Worm (Caenorhabditis elegans) whole organism, mixed stage, embryonic: Measurements from ENCODE around the gene gpd-1.

Experiments used
- blmp-1 ChIP-seq: fragments of 150-350 bp; optimal IDR thresholded peaks from 2 replicates; lab custom pipeline; 2014; ENCODE audit warnings: missing biosample characterization, missing genetic modification characterization
- ceh-39 ChIP-seq: fragments of 150-350 bp; optimal IDR thresholded peaks from 2 replicates; lab custom pipeline; 2014; ENCODE audit warnings: missing biosample characterization, missing genetic modification characterization
- ceh-43 ChIP-seq: fragments of 200-800 bp; sonication (Bioruptor generic); optimal IDR thresholded peaks from 2 replicates; lab custom pipeline; 2018; ENCODE audit warnings: mild to moderate bottlenecking, missing genetic modification characterization, moderate library complexity, missing compliant biosample characterization
- ceh-83 ChIP-seq: fragments of 200-800 bp; sonication (Bioruptor generic); optimal IDR thresholded peaks from 2 replicates; lab custom pipeline; 2018; ENCODE audit warnings: mild to moderate bottlenecking, missing genetic modification characterization, missing compliant biosample characterization
- ces-1 ChIP-seq: fragments of 150-350 bp; optimal IDR thresholded peaks from 2 replicates; lab custom pipeline; 2014; ENCODE audit warnings: missing biosample characterization, missing genetic modification reagents, missing genetic modification characterization
- cnd-1 ChIP-seq: fragments of 200-800 bp; sonication (Bioruptor generic); optimal IDR thresholded peaks from 2 replicates; lab custom pipeline; 2018; ENCODE audit warnings: mild to moderate bottlenecking, missing genetic modification characterization, missing compliant biosample characterization
- drap-1 ChIP-seq: fragments of 200-800 bp; sonication (Bioruptor generic); optimal IDR thresholded peaks from 3 replicates; lab custom pipeline; 2018; ENCODE audit warnings: mild to moderate bottlenecking, missing genetic modification characterization, missing compliant biosample characterization
- elt-1 ChIP-seq: sonication (generic microtip); optimal IDR thresholded peaks from 2 replicates; lab custom pipeline; 2017; ENCODE audit warnings: missing genetic modification characterization, mild to moderate bottlenecking, missing compliant biosample characterization, antibody characterized with exemption, moderate library complexity, borderline replicate concordance; ENCODE audit not compliant: insufficient read depth
- elt-3 ChIP-seq: fragments of 150-350 bp; optimal IDR thresholded peaks from 2 replicates; lab custom pipeline; 2014; ENCODE audit warnings: missing biosample characterization, missing genetic modification characterization
- ham-2 ChIP-seq: fragments of 200-800 bp; sonication (Bioruptor generic); optimal IDR thresholded peaks from 2 replicates; lab custom pipeline; 2018; ENCODE audit warnings: mild to moderate bottlenecking, missing genetic modification characterization, missing compliant biosample characterization
- hlh-1 ChIP-seq: fragments of 150-350 bp; optimal IDR thresholded peaks from 2 replicates; lab custom pipeline; 2014; ENCODE audit warnings: missing biosample characterization, missing genetic modification reagents, missing genetic modification characterization
- lin-13 ChIP-seq: fragments of 150-350 bp; optimal IDR thresholded peaks from 2 replicates; lab custom pipeline; 2014; ENCODE audit warnings: missing biosample characterization, missing genetic modification characterization
- lin-32 ChIP-seq: fragments of 200-800 bp; sonication (Bioruptor generic); optimal IDR thresholded peaks from 2 replicates; lab custom pipeline; 2018; ENCODE audit warnings: mild to moderate bottlenecking, missing genetic modification characterization, missing compliant biosample characterization
- lsy-2 ChIP-seq: fragments of 150-350 bp; optimal IDR thresholded peaks from 2 replicates; lab custom pipeline; 2014; ENCODE audit warnings: missing biosample characterization, missing genetic modification characterization
- mab-5 ChIP-seq: fragments of 150-350 bp; optimal IDR thresholded peaks from 2 replicates; lab custom pipeline; 2014; ENCODE audit warnings: missing biosample characterization, missing genetic modification characterization
- mep-1 ChIP-seq: fragments of 150-350 bp; optimal IDR thresholded peaks from 2 replicates; lab custom pipeline; 2017; ENCODE audit warnings: missing biosample characterization, missing genetic modification reagents, missing genetic modification characterization, inconsistent platforms
- mls-2 ChIP-seq: sonication (generic microtip); optimal IDR thresholded peaks from 2 replicates; lab custom pipeline; 2016; ENCODE audit warnings: mild to moderate bottlenecking, missing genetic modification characterization, moderate library complexity, missing compliant biosample characterization
- nhr-12 ChIP-seq: fragments of 150-350 bp; optimal IDR thresholded peaks from 2 replicates; lab custom pipeline; 2014; ENCODE audit warnings: missing biosample characterization, missing genetic modification characterization
- nhr-2 ChIP-seq: fragments of 150-350 bp; optimal IDR thresholded peaks from 2 replicates; lab custom pipeline; 2014; ENCODE audit warnings: missing biosample characterization, missing genetic modification characterization
- nhr-237 ChIP-seq: fragments of 150-350 bp; optimal IDR thresholded peaks from 2 replicates; lab custom pipeline; 2014; ENCODE audit warnings: missing biosample characterization, missing genetic modification characterization
- nhr-76 ChIP-seq: sonication (generic microtip); optimal IDR thresholded peaks from 2 replicates; lab custom pipeline; 2017; ENCODE audit warnings: missing biosample characterization, missing genetic modification characterization
- pha-4 ChIP-seq: fragments of 150-350 bp; optimal IDR thresholded peaks from 2 replicates; lab custom pipeline; 2018; ENCODE audit warnings: missing biosample characterization, missing genetic modification reagents, missing genetic modification characterization
- sem-2 ChIP-seq: fragments of 200-800 bp; sonication (Bioruptor generic); optimal IDR thresholded peaks from 2 replicates; lab custom pipeline; 2018; ENCODE audit warnings: mild to moderate bottlenecking, missing genetic modification characterization, missing compliant biosample characterization
- snpc-4 ChIP-seq: fragments of 150-350 bp; optimal IDR thresholded peaks from 2 replicates; lab custom pipeline; 2014; ENCODE audit warnings: missing biosample characterization, missing genetic modification characterization
- sptf-1 ChIP-seq: sonication (generic microtip); optimal IDR thresholded peaks from 2 replicates; lab custom pipeline; 2017; ENCODE audit warnings: mild to moderate bottlenecking, missing genetic modification characterization, moderate library complexity, missing compliant biosample characterization
- tbx-8 ChIP-seq: fragments of 200-800 bp; sonication (Bioruptor generic); optimal IDR thresholded peaks from 2 replicates; lab custom pipeline; 2018; ENCODE audit warnings: mild to moderate bottlenecking, missing genetic modification characterization, moderate library complexity, missing compliant biosample characterization
- unc-120 ChIP-seq: sonication (generic microtip); optimal IDR thresholded peaks from 2 replicates; lab custom pipeline; 2017; ENCODE audit warnings: missing genetic modification characterization, missing compliant biosample characterization; ENCODE audit not compliant: poor library complexity, severe bottlenecking
- unc-39 ChIP-seq: fragments of 150-350 bp; optimal IDR thresholded peaks from 2 replicates; lab custom pipeline; 2014; ENCODE audit warnings: missing biosample characterization, missing genetic modification characterization
- zip-8 ChIP-seq: fragments of 150-350 bp; optimal IDR thresholded peaks from 2 replicates; lab custom pipeline; 2014; ENCODE audit warnings: missing biosample characterization, missing genetic modification characterization
- ztf-11 ChIP-seq: fragments of 150-350 bp; optimal IDR thresholded peaks from 2 replicates; lab custom pipeline; 2014; ENCODE audit warnings: missing biosample characterization, missing genetic modification characterization

Gene gpd-1

ce11 chrII:10373536-10374169 lies 20.3 kb upstream of the gpd-1 start (continued):
- TF ChIP-seq ceh-39 (tag; lab: Kevin White, UChicago) = no peak
- no peak for TF ChIP-seq sem-2 (GFP tag; lab: Kevin White, UChicago)
- no peak for TF ChIP-seq elt-3 (tag; lab: Kevin White, UChicago)
- TF ChIP-seq drap-1 (GFP tag; lab: Kevin White, UChicago) = no peak
- TF ChIP-seq ztf-11 (tag; lab: Kevin White, UChicago) = peak; percentile 31
- no peak for TF ChIP-seq snpc-4 (tag; lab: Kevin White, UChicago)
- peak; percentile 67 for TF ChIP-seq ham-2 (GFP tag; lab: Kevin White, UChicago)
- no peak for TF ChIP-seq ceh-83 (GFP tag; lab: Kevin White, UChicago)

DNA sequence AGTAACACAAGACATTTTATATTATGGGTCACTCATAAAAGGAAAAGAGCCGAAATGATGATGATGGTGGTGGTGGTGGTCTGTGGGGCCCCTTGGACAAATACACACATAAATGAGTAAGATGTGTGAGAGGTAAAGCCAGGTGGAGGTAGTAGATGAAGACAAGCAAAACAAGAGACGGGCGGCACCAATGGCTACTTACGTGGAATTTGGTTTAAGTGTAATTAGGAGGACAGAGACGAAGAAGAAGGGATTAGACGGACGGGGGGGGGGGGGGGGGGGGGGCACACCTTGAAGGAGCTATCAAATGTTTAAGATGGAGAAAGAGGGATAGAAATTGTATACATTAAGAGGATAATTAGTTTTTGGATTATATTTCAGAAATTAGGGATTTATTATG lies 19.2 kb upstream of the gpd-1 start:
- TF ChIP-seq lin-13 (tag; lab: Kevin White, UChicago) = no peak
- no peak for TF ChIP-seq lin-32 (GFP tag; lab: Kevin White, UChicago)
- no peak for TF ChIP-seq nhr-76 (tag; lab: Kevin White, UChicago)
- no peak for TF ChIP-seq lsy-2
- TF ChIP-seq drap-1 (GFP tag; lab: Kevin White, UChicago) = no peak
- TF ChIP-seq nhr-12 = no peak
- no peak for TF ChIP-seq ceh-83 (GFP tag; lab: Kevin White, UChicago)
- peak; percentile 43 for TF ChIP-seq ceh-43 (GFP tag; lab: Kevin White, UChicago)
- TF ChIP-seq snpc-4 (tag; lab: Kevin White, UChicago) = no peak
- no peak for TF ChIP-seq elt-1
- TF ChIP-seq tbx-8 = no peak
- no peak for TF ChIP-seq cnd-1 (tag; lab: Kevin White, UChicago)
- peak; percentile 64 for TF ChIP-seq sptf-1 (tag; lab: Kevin White, UChicago)
- TF ChIP-seq blmp-1 (tag; lab: Kevin White, UChicago) = no peak
- TF ChIP-seq mls-2 (tag; lab: Kevin White, UChicago) = peak; percentile 55
- TF ChIP-seq sem-2 (GFP tag; lab: Kevin White, UChicago) = no peak

DNA sequence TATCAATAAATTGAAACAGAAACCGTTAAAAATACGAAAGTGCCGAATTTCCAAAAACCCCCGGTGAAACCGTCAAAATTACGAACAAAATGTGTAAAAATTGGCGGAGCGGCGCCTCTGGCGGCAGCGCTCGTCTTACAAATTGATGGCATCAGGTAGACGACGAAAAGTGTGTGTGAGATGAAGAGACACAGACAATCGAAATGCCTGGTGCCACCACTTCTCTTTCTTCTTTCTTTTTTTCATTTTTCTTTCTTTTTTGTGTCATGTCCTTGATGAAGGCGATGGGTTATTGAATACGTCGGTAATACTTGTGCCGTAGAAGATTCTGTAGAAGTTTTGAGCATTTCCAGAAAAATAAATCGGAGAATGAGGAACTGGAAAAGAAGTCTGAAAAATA lies 16.0 kb upstream of the gpd-1 start:
- TF ChIP-seq nhr-12 (no peak), unc-39 (tag; lab: Kevin White, UChicago) (no peak), mls-2 (tag; lab: Kevin White, UChicago) (no peak), tbx-8 (no peak), ztf-11 (tag; lab: Kevin White, UChicago) (no peak), zip-8 (no peak), nhr-2 (no peak), sem-2 (GFP tag; lab: Kevin White, UChicago) (no peak), hlh-1 (tag; lab: Kevin White, UChicago) (no peak), lin-13 (tag; lab: Kevin White, UChicago) (no peak), mab-5 (tag; lab: Kevin White, UChicago) (no peak)

DNA sequence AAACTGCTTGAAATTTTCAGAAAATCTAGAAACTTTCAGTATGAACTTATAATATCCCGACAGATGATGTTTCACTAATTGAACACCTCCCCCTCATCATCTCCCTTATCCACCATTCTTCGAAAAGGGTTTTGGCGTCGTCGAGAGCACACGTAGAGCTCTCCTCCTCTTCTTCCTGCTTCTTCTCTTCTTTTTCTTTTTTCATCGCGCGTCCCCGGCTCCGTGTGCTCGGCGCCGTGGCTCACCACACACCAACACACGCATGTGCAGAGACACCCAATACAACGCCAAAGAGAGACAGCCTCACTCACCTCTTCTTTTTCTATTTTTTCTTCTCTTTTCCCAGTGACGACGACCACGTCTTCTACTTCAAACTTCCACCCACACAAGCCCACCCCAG lies 14.4 kb upstream of the gpd-1 start:
- TF ChIP-seq hlh-1 (tag; lab: Kevin White, UChicago) (no peak), ham-2 (GFP tag; lab: Kevin White, UChicago) (no peak), elt-1 (no peak), tbx-8 (no peak), pha-4 (tag; lab: Kevin White, UChicago) (no peak), unc-120 (tag; lab: Kevin White, UChicago) (no peak), elt-3 (tag; lab: Kevin White, UChicago) (no peak), nhr-2 (no peak), lin-13 (tag; lab: Kevin White, UChicago) (no peak), drap-1 (GFP tag; lab: Kevin White, UChicago) (no peak), ztf-11 (tag; lab: Kevin White, UChicago) (no peak), ceh-83 (GFP tag; lab: Kevin White, UChicago) (no peak), ces-1 (GFP tag; lab: Kevin White, UChicago) (no peak)

DNA sequence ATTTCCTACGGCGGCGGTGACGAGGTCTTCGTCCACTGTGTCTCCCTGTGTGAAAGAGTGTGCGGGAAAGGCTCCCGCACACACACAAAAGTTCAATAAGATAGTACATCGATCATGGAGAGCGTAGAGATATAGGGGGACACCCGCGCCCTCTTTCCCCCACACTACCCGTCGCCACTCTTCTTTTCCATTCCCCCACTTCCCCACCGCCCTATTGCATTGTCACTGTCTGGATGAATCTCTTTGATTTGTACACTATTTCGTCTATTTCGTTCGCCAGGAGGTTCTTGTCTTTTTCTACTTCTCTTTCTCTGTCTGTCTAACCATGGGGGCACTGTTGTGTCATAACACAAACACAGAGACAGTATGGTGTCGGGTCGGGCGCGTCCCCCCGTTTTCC lies 11.7 kb upstream of the gpd-1 start:
- no peak for TF ChIP-seq elt-3 (tag; lab: Kevin White, UChicago)
- peak; percentile 34 for TF ChIP-seq mls-2 (tag; lab: Kevin White, UChicago)
- no peak for TF ChIP-seq blmp-1 (tag; lab: Kevin White, UChicago)
- no peak for TF ChIP-seq cnd-1 (tag; lab: Kevin White, UChicago)
- peak; percentile 54 for TF ChIP-seq unc-120 (tag; lab: Kevin White, UChicago)
- TF ChIP-seq nhr-237 (tag; lab: Kevin White, UChicago) = peak; percentile 48
- TF ChIP-seq sem-2 (GFP tag; lab: Kevin White, UChicago) = no peak
- TF ChIP-seq pha-4 (tag; lab: Kevin White, UChicago) = no peak
- TF ChIP-seq sptf-1 (tag; lab: Kevin White, UChicago) = no peak
- TF ChIP-seq mep-1 = peak; percentile 17
- TF ChIP-seq lin-13 (tag; lab: Kevin White, UChicago) = no peak
